Worm (Caenorhabditis elegans) whole organism, L1 larva: Measurements from ENCODE around the gene T11B7.5.
A peak's percentile ranks its signal among the peaks of the same experiment; 100 is the strongest.

ENCODE experiments used
- nhr-77 ChIP-seq: fragments of 150-350 bp; optimal IDR thresholded peaks from 2 replicates; lab custom pipeline; 2014; ENCODE audit warnings: missing biosample characterization, missing genetic modification characterization
- sox-4 ChIP-seq: sonication (generic microtip); optimal IDR thresholded peaks from 2 replicates; lab custom pipeline; 2016; ENCODE audit warnings: missing genetic modification characterization, missing compliant biosample characterization

The T11B7.5 gene

ce11 chrIV:8807327-8807726 is 48.5 kb downstream of the T11B7.5 start:
- TF ChIP-seq sox-4 (tag; lab: Kevin White, UChicago) (no peak), nhr-77 (tag; lab: Kevin White, UChicago) (peak; percentile 4)
